Worm (Caenorhabditis elegans): ENCODE data around the gene sri-74.
"Not testable (repeated sequence)": the region's sequence is repeated elsewhere in the genome, so short reads cannot be mapped to it uniquely, and the experiment has no call there.

sri-74 gene

DNA sequence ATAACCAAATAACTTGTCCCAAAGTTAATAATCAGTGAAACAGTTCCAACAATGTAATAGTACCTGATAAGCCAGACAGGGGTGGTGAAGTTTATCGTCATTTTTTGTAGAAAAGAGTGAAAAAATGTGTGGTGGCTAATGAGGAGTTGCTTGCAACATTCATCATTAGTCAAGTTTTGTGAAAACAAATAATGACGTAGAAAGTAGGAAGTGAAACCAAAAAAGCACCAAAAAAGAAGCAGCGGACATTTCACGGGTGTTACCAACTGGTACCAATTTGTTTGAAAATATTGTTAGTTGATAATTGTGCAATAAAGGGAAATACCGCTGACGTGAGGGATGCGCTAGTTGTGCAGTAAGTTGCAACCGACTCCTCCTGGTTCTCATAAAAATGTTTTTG is 2.5 kb upstream of the sri-74 start, which contains the start of gene sri-36:
TSS of gene sri-36 (minus strand) at position 101 of the 400 bp plus-strand sequence.
- TF ChIP-seq zip-8 (tag; optimal IDR thresholded peaks at IDR 0.05), result no peak
- no peak for TF ChIP-seq lsy-2 (tag; optimal IDR thresholded peaks at IDR 0.05)
- no peak for TF ChIP-seq lin-32 (GFP tag; optimal IDR thresholded peaks at IDR 0.05)
- no peak for TF ChIP-seq nhr-76 (tag; optimal IDR thresholded peaks at IDR 0.05)
- no peak for TF ChIP-seq flh-1 (GFP tag; optimal IDR thresholded peaks at IDR 0.05)
- no peak for TF ChIP-seq nhr-2 (tag; optimal IDR thresholded peaks at IDR 0.05)
- no peak for TF ChIP-seq ceh-83 (GFP tag; optimal IDR thresholded peaks at IDR 0.05)
- TF ChIP-seq elt-3 (tag; optimal IDR thresholded peaks at IDR 0.05), result no peak
- TF ChIP-seq ceh-43 (GFP tag; optimal IDR thresholded peaks at IDR 0.05), result no peak
- no peak for TF ChIP-seq bed-3 (GFP tag; optimal IDR thresholded peaks at IDR 0.05)
- TF ChIP-seq ceh-39 (tag; optimal IDR thresholded peaks at IDR 0.05), result no peak
- TF ChIP-seq mls-2 (tag; optimal IDR thresholded peaks at IDR 0.05), result no peak
- TF ChIP-seq unc-62 (GFP tag; optimal IDR thresholded peaks at IDR 0.05), result no peak
- TF ChIP-seq elt-1 (tag; optimal IDR thresholded peaks at IDR 0.05; ENCODE audit: borderline replicate concordance, insufficient read depth), result no peak

DNA sequence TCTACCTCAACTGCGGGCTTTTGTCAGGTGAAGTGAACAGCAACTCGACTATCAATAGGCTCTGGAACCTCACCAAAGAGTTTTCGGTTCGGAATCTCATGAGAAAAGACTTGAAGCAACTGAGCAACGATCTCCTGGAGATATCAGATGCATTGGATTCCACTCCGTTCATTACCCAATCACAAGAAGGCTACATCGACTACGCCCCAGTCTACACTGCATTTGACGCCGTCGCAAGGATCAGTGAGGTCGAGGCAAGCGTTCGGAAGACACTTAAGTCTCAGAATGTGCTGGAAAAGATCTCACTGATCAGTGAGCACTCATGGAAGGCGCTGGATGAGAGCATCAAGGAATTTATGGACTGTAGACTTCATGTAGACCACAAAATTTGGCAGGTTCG is 4.7 kb downstream of the sri-74 start:
- no peak for TF ChIP-seq mls-2 (tag; optimal IDR thresholded peaks at IDR 0.05)

DNA sequence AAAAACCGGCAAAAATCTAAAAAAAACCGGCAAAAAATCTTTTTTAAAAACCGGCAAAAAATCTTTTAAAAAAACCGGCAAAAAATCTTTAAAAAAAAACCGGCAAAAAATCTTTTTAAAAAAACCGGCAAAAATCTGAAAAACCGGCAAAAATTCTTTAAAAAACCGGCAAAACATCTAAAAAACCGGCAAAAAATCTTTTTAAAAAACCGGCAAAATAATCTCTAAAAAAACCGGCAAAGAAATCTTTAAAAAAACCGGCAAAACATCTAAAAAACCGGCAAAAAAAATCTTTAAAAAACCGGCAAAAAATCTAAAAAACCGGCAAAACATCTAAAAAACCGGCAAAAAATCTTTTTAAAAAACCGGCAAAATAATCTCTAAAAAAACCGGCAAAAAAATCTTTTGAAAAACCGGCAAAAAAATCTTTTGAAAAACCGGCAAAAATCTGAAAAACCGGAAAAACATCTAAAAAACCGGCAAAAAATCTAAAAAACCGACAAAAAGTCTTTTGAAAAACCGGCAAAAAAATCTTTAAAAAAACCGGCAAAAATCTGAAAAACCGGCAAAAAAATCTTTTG is 12.5 kb downstream of the sri-74 start:
- TF ChIP-seq M03D4.4 (tag; optimal IDR thresholded peaks at IDR 0.05), result peak; percentile 79
- peak; percentile 39 for TF ChIP-seq unc-120 (tag; optimal IDR thresholded peaks at IDR 0.05; ENCODE audit: poor library complexity, severe bottlenecking)
- TF ChIP-seq sptf-1 (tag; optimal IDR thresholded peaks at IDR 0.05), result peak; percentile 84
- TF ChIP-seq bed-3 (GFP tag; optimal IDR thresholded peaks at IDR 0.05), result peak; percentile 70

DNA sequence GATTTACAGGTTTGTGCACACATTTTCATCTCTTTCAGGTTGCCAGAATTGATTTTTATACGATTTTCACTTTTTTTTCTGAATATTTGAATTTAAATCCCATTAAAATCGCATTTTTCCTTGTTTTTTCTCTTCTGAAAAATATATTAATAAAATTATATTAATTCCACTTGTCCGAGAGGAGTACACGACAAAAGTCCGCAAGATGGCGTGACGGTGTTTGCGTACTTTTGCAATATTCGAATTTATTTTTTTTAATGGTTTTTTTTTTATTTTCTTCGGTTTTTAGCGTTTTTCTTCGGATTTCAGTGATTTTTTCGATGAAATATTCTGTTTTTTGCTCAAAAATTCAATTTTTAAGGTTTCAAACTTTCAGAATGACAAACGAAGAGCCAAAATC is 18.0 kb downstream of the sri-74 start, which contains the start of gene usp-39:
TSS of gene usp-39 (plus strand) at position 377 of the 400 bp plus-strand sequence.
- TF ChIP-seq ceh-43 (GFP tag; optimal IDR thresholded peaks at IDR 0.05) (no peak), flh-1 (GFP tag; optimal IDR thresholded peaks at IDR 0.05) (no peak), ceh-83 (GFP tag; optimal IDR thresholded peaks at IDR 0.05) (peak; percentile 26), nhr-237 (tag; optimal IDR thresholded peaks at IDR 0.05) (peak; percentile 65), nhr-12 (tag; optimal IDR thresholded peaks at IDR 0.05) (no peak), unc-120 (tag; optimal IDR thresholded peaks at IDR 0.05; ENCODE audit: poor library complexity, severe bottlenecking) (no peak), ces-1 (GFP tag; optimal IDR thresholded peaks at IDR 0.05) (peak; percentile 98), blmp-1 (tag; optimal IDR thresholded peaks at IDR 0.05) (no peak), lsy-2 (tag; optimal IDR thresholded peaks at IDR 0.05) (peak; percentile 80), tbx-8 (GFP tag; optimal IDR thresholded peaks at IDR 0.05) (no peak), lin-13 (tag; optimal IDR thresholded peaks at IDR 0.05) (peak; percentile 46), mab-5 (tag; optimal IDR thresholded peaks at IDR 0.05) (peak; percentile 80), mep-1 (tag; optimal IDR thresholded peaks at IDR 0.05) (peak; percentile 66), sptf-1 (tag; optimal IDR thresholded peaks at IDR 0.05) (peak; percentile 25), pha-4 (tag; optimal IDR thresholded peaks at IDR 0.05) (peak; percentile 65), nhr-28 (tag; optimal IDR thresholded peaks at IDR 0.05) (no peak), snpc-4 (tag; optimal IDR thresholded peaks at IDR 0.05) (no peak)

DNA sequence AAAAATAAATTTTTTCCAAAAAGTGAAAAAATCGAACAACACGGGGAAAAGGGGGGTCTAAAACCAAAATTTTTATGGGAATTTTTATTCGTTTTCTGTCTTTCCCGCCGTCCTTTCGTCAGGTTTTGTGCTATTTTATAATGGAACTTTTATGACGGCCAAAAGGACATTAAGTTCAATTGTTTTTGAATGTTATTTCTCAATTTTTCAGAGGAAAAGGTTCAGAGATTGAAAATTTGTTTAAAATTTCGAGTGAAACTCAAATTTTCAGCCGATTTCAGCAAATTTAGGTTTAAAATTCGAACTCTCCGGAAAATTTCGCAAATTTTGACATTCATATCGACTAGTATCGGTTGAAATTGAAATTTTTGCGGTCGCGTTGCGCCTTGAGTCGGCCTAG is 19.0 kb downstream of the sri-74 start, which contains the start of gene nep-18:
TSS of gene nep-18 (minus strand) at position 101 of the 400 bp plus-strand sequence.
- TF ChIP-seq lin-13 (tag; optimal IDR thresholded peaks at IDR 0.05), result no peak
- TF ChIP-seq M03D4.4 (tag; optimal IDR thresholded peaks at IDR 0.05), result no peak
- no peak for TF ChIP-seq elt-3 (tag; optimal IDR thresholded peaks at IDR 0.05)
- no peak for TF ChIP-seq ces-1 (GFP tag; optimal IDR thresholded peaks at IDR 0.05)
- TF ChIP-seq mab-5 (tag; optimal IDR thresholded peaks at IDR 0.05), result no peak
- no peak for TF ChIP-seq sptf-1 (tag; optimal IDR thresholded peaks at IDR 0.05)
- no peak for TF ChIP-seq lsy-2 (tag; optimal IDR thresholded peaks at IDR 0.05)

DNA sequence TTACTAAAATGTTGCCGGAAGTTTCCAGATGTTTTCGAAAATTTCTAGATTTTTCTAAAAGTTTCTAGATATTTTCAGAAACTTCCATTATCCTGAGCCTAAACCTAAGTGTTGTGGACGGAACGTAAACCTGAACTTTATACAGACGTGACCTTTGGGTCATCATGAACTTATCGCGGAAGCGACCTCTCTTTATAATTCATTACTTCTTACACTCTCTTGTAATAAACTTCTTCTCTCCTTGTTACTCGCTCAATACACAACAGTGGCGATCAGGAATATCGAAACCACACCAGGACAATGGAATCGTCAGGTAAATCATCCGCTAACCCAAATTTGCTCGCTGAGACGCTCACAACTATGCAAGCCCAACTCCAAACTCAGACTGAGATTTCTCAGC is 29.3 kb downstream of the sri-74 start, which contains the start of gene K02F6.1:
TSS of gene K02F6.1 (plus strand) at position 301 of the 400 bp plus-strand sequence.
- TF ChIP-seq ceh-39 (tag; optimal IDR thresholded peaks at IDR 0.05); mls-2 (tag; optimal IDR thresholded peaks at IDR 0.05); bed-3 (GFP tag; optimal IDR thresholded peaks at IDR 0.05): not testable (repeated sequence)
